Fruit fly (Drosophila melanogaster) whole organism, embryonic: ENCODE data around the gene CG42827.

Experiments used
- Adf1 ChIP-seq: fragments of 200-800 bp; sonication (Bioruptor generic); IDR thresholded peaks from 2 replicates; pipeline ENCODE4 v1.3.6; 2022; ENCODE audit warnings: missing biosample characterization, missing genetic modification characterization
- Atf6 ChIP-seq: fragments of 200-800 bp; sonication (Bioruptor generic); IDR thresholded peaks from 2 replicates; pipeline ENCODE4 v1.3.6; 2022; ENCODE audit warnings: missing biosample characterization, missing genetic modification characterization
- CG10366 ChIP-seq: fragments of 200-800 bp; sonication (Bioruptor generic); IDR thresholded peaks from 2 replicates; pipeline ENCODE4 v1.3.6; 2022; ENCODE audit warnings: missing biosample characterization, missing genetic modification characterization
- CG10462 ChIP-seq: fragments of 200-800 bp; sonication (Bioruptor generic); optimal IDR thresholded peaks from 2 replicates; lab custom pipeline; 2016; ENCODE audit warnings: missing biosample characterization, missing genetic modification characterization
- CG11456 ChIP-seq: fragments of 200-800 bp; sonication (Bioruptor generic); IDR thresholded peaks from 3 replicates; pipeline ENCODE4 v1.3.6; 2022; ENCODE audit warnings: missing biosample characterization, missing genetic modification characterization
- CG12219 ChIP-seq: fragments of 200-800 bp; sonication (Bioruptor generic); optimal IDR thresholded peaks from 3 replicates; lab custom pipeline; 2018; ENCODE audit warnings: missing biosample characterization, mild to moderate bottlenecking, missing genetic modification characterization
- CG13424 ChIP-seq: fragments of 200-800 bp; sonication (Bioruptor generic); optimal IDR thresholded peaks from 2 replicates; lab custom pipeline; 2019; ENCODE audit warnings: missing biosample characterization, mild to moderate bottlenecking, missing genetic modification characterization, moderate library complexity
- CG16779 ChIP-seq: fragments of 200-800 bp; sonication (Bioruptor generic); IDR thresholded peaks from 2 replicates; pipeline ENCODE4 v1.3.6; 2022; ENCODE audit warnings: missing biosample characterization, missing genetic modification characterization
- CG17829 ChIP-seq: fragments of 200-800 bp; optimal IDR thresholded peaks from 2 replicates; lab custom pipeline; 2019; ENCODE audit warnings: missing biosample characterization, mild to moderate bottlenecking, missing genetic modification characterization, moderate library complexity
- CG2202 ChIP-seq: fragments of 200-800 bp; sonication (Bioruptor generic); optimal IDR thresholded peaks from 2 replicates; lab custom pipeline; 2018; ENCODE audit warnings: missing biosample characterization, mild to moderate bottlenecking, missing genetic modification characterization
- CG31365 ChIP-seq: fragments of 200-800 bp; sonication (Bioruptor generic); optimal IDR thresholded peaks from 2 replicates; lab custom pipeline; 2018; ENCODE audit warnings: missing biosample characterization, mild to moderate bottlenecking, missing genetic modification characterization
- CG3163 ChIP-seq: fragments of 200-800 bp; sonication (Bioruptor generic); optimal IDR thresholded peaks from 3 replicates; lab custom pipeline; 2016; ENCODE audit warnings: missing biosample characterization, missing genetic modification characterization
- CG34376 ChIP-seq: fragments of 200-800 bp; sonication (Bioruptor generic); optimal IDR thresholded peaks from 2 replicates; lab custom pipeline; 2018; ENCODE audit warnings: missing biosample characterization, mild to moderate bottlenecking, missing genetic modification characterization
- CG4820 ChIP-seq: fragments of 200-800 bp; sonication (Bioruptor generic); optimal IDR thresholded peaks from 3 replicates; lab custom pipeline; 2016; ENCODE audit warnings: missing biosample characterization, missing genetic modification characterization
- CG6683 ChIP-seq: fragments of 200-800 bp; sonication (Bioruptor generic); optimal IDR thresholded peaks from 2 replicates; lab custom pipeline; 2017; ENCODE audit warnings: missing biosample characterization, mild to moderate bottlenecking, missing genetic modification characterization, missing genetic modification reagents
- CG9215 ChIP-seq: fragments of 200-800 bp; sonication (Bioruptor generic); IDR thresholded peaks from 2 replicates; pipeline ENCODE4 v1.3.6; 2022; ENCODE audit warnings: missing biosample characterization, missing genetic modification characterization
- Dad ChIP-seq: fragments of 200-800 bp; sonication (Bioruptor generic); optimal IDR thresholded peaks from 3 replicates; lab custom pipeline; 2016; ENCODE audit warnings: missing biosample characterization, missing genetic modification characterization
- Dip2 ChIP-seq: fragments of 200-800 bp; sonication (Bioruptor generic); IDR thresholded peaks from 2 replicates; pipeline ENCODE4 v1.3.6; 2022; ENCODE audit warnings: missing biosample characterization, missing genetic modification characterization
- Doc2 ChIP-seq: fragments of 200-800 bp; sonication (Bioruptor generic); IDR thresholded peaks from 2 replicates; pipeline ENCODE4 v1.3.6; 2022; ENCODE audit warnings: missing biosample characterization, missing genetic modification characterization
- Hr39 ChIP-seq: fragments of >200 bp; optimal IDR thresholded peaks from 2 replicates; lab custom pipeline; 2017
- Hsf ChIP-seq: fragments of 200-800 bp; sonication (Bioruptor generic); optimal IDR thresholded peaks from 3 replicates; lab custom pipeline; 2016; ENCODE audit warnings: missing biosample characterization, missing genetic modification characterization
- NC2β ChIP-seq: fragments of 200-800 bp; sonication (Bioruptor generic); optimal IDR thresholded peaks from 2 replicates; lab custom pipeline; 2016; ENCODE audit warnings: missing biosample characterization, missing genetic modification characterization
- NFAT ChIP-seq: fragments of 200-800 bp; sonication (Bioruptor generic); IDR thresholded peaks from 2 replicates; pipeline ENCODE4 v1.3.6; 2022; ENCODE audit warnings: missing biosample characterization, missing genetic modification characterization
- Neu2 ChIP-seq: fragments of 200-800 bp; sonication (Bioruptor generic); optimal IDR thresholded peaks from 3 replicates; lab custom pipeline; 2016; ENCODE audit warnings: missing biosample characterization, missing genetic modification characterization, borderline replicate concordance
- Nf-YC ChIP-seq: fragments of 200-800 bp; optimal IDR thresholded peaks from 3 replicates; lab custom pipeline; 2019; ENCODE audit warnings: missing biosample characterization, mild to moderate bottlenecking, missing genetic modification characterization, moderate library complexity
- Rfx ChIP-seq: fragments of 200-800 bp; sonication (Bioruptor generic); IDR thresholded peaks from 2 replicates; pipeline ENCODE4 v1.3.6; 2022; ENCODE audit warnings: missing biosample characterization, missing genetic modification characterization
- YL-1 ChIP-seq: fragments of 200-800 bp; sonication (Bioruptor generic); optimal IDR thresholded peaks from 3 replicates; lab custom pipeline; 2017; ENCODE audit warnings: missing biosample characterization, mild to moderate bottlenecking, missing genetic modification characterization
- ase ChIP-seq: fragments of 200-800 bp; sonication (Bioruptor generic); IDR thresholded peaks from 3 replicates; pipeline ENCODE4 v1.3.6; 2022; ENCODE audit warnings: missing biosample characterization, missing genetic modification characterization
- az2 ChIP-seq: fragments of 200-800 bp; sonication (Bioruptor generic); optimal IDR thresholded peaks from 3 replicates; lab custom pipeline; 2016; ENCODE audit warnings: missing biosample characterization, missing genetic modification characterization
- cato ChIP-seq: fragments of 200-800 bp; sonication (Bioruptor generic); optimal IDR thresholded peaks from 2 replicates; lab custom pipeline; 2016; ENCODE audit warnings: missing biosample characterization, missing genetic modification characterization, borderline replicate concordance
- caup ChIP-seq: fragments of 200-800 bp; sonication (Bioruptor generic); optimal IDR thresholded peaks from 3 replicates; lab custom pipeline; 2017; ENCODE audit warnings: missing biosample characterization, mild to moderate bottlenecking, missing genetic modification characterization, moderate library complexity; ENCODE audit not compliant: severe bottlenecking
- ci ChIP-seq: fragments of 200-800 bp; sonication (Bioruptor generic); IDR thresholded peaks from 3 replicates; pipeline ENCODE4 v1.3.6; 2022; ENCODE audit warnings: missing biosample characterization, missing genetic modification characterization
- croc ChIP-seq: fragments of 200-800 bp; sonication (Bioruptor generic); conservative IDR thresholded peaks from 3 replicates; pipeline ENCODE4 v1.3.6; 2022; ENCODE audit warnings: missing biosample characterization, missing genetic modification characterization
- crp ChIP-seq, 2 experiments: fragments of 200-800 bp; sonication (Bioruptor generic); optimal IDR thresholded peaks; 2 replicates in 1 of 2; 3 replicates in 1 of 2; lab custom pipeline; 2017; ENCODE audit warnings: missing biosample characterization in 2 of 2, missing genetic modification characterization in 2 of 2, mild to moderate bottlenecking in 1 of 2, moderate library complexity in 1 of 2
- ewg ChIP-seq: fragments of 200-800 bp; sonication (Bioruptor generic); optimal IDR thresholded peaks from 3 replicates; lab custom pipeline; 2017; ENCODE audit warnings: mild to moderate bottlenecking, missing biosample characterization, missing genetic modification reagents, missing genetic modification characterization
- eyg ChIP-seq: fragments of 200-800 bp; sonication (Bioruptor generic); optimal IDR thresholded peaks from 3 replicates; lab custom pipeline; 2016; ENCODE audit warnings: missing biosample characterization, missing genetic modification characterization
- hb ChIP-seq: fragments of 200-800 bp; sonication (Bioruptor generic); IDR thresholded peaks from 3 replicates; pipeline ENCODE4 v1.3.6; 2022; ENCODE audit warnings: missing biosample characterization, missing genetic modification characterization; ENCODE audit not compliant: partially characterized antibody
- jigr1 ChIP-seq: fragments of 200-800 bp; sonication (Bioruptor generic); IDR thresholded peaks from 3 replicates; pipeline ENCODE4 v1.3.6; 2022; ENCODE audit warnings: missing biosample characterization, missing genetic modification characterization
- jumu ChIP-seq: fragments of 200-800 bp; sonication (Bioruptor generic); optimal IDR thresholded peaks from 3 replicates; lab custom pipeline; 2016; ENCODE audit warnings: missing biosample characterization, missing genetic modification characterization
- kah ChIP-seq: fragments of 200-800 bp; sonication (Bioruptor generic); optimal IDR thresholded peaks from 2 replicates; lab custom pipeline; 2018; ENCODE audit warnings: missing biosample characterization, mild to moderate bottlenecking, missing genetic modification characterization
- lmd ChIP-seq: fragments of 200-800 bp; sonication (Bioruptor generic); IDR thresholded peaks from 2 replicates; pipeline ENCODE4 v1.3.6; 2022; ENCODE audit warnings: missing biosample characterization, missing genetic modification characterization
- mam ChIP-seq: fragments of 200-800 bp; sonication (Bioruptor generic); optimal IDR thresholded peaks from 3 replicates; lab custom pipeline; 2016; ENCODE audit warnings: missing biosample characterization, missing genetic modification characterization
- onecut ChIP-seq: fragments of 200-800 bp; sonication (Bioruptor generic); IDR thresholded peaks from 2 replicates; pipeline ENCODE4 v1.3.6; 2022; ENCODE audit warnings: missing biosample characterization, missing genetic modification characterization
- pnt ChIP-seq: fragments of 200-800 bp; sonication (Bioruptor generic); optimal IDR thresholded peaks from 3 replicates; lab custom pipeline; 2016; ENCODE audit warnings: missing biosample characterization, missing genetic modification characterization
- sc ChIP-seq, 3 experiments: fragments of >200 bp in 2 of 3; fragments of 200-800 bp in 1 of 3; sonication (Bioruptor generic) in 1 of 3; optimal IDR thresholded peaks; 2 replicates in 2 of 3; 3 replicates in 1 of 3; lab custom pipeline; 2017; ENCODE audit warnings: mild to moderate bottlenecking in 1 of 3, missing biosample characterization in 1 of 3, missing genetic modification characterization in 1 of 3, missing genetic modification reagents in 1 of 3
- sisA ChIP-seq: fragments of 200-800 bp; sonication (Bioruptor generic); IDR thresholded peaks from 2 replicates; pipeline ENCODE4 v1.3.6; 2022; ENCODE audit warnings: missing biosample characterization, missing genetic modification characterization
- sqz ChIP-seq: fragments of 200-800 bp; sonication (Bioruptor generic); optimal IDR thresholded peaks from 3 replicates; lab custom pipeline; 2018; ENCODE audit warnings: missing biosample characterization, mild to moderate bottlenecking, missing genetic modification characterization
- sug ChIP-seq: fragments of 200-800 bp; optimal IDR thresholded peaks from 2 replicates; lab custom pipeline; 2019; ENCODE audit warnings: missing biosample characterization, mild to moderate bottlenecking, missing genetic modification characterization, moderate library complexity
- unpg ChIP-seq: fragments of 200-800 bp; sonication (Bioruptor generic); optimal IDR thresholded peaks from 3 replicates; lab custom pipeline; 2018; ENCODE audit warnings: missing biosample characterization, mild to moderate bottlenecking, missing genetic modification characterization, moderate library complexity
- zen ChIP-seq: fragments of 200-800 bp; sonication (Bioruptor generic); optimal IDR thresholded peaks from 3 replicates; lab custom pipeline; 2018; ENCODE audit warnings: missing biosample characterization, mild to moderate bottlenecking, missing genetic modification characterization, moderate library complexity
- zf30C ChIP-seq: fragments of 200-800 bp; sonication (Bioruptor generic); optimal IDR thresholded peaks from 3 replicates; lab custom pipeline; 2018; ENCODE audit warnings: missing biosample characterization, mild to moderate bottlenecking, missing genetic modification characterization

Gene CG42827

DNA sequence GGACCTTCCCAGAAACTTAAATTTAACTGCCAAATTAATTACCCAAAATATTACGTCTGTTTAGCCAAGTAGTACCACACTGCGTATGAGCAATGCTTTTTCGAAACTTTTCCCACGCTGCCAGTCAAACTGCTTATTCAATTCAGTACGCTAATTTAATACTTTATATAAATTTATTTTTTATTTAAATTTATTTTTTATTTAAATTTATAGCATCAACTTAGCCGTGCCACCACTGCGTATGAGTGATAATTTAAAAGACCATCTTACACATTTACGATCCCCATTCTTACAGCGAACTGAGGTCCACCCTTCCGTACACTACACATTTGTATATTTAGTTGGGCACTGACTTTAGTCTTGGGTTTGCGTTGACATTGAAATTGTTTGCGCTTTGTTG, 37.1 kb upstream of the CG42827 start (continued):
- no peak for TF ChIP-seq Dip2
- TF ChIP-seq unpg (GFP tag; lab: Kevin White, UChicago): peak; percentile 79
- peak; percentile 60 for TF ChIP-seq kah (GFP tag; lab: Kevin White, UChicago)
- peak; percentile 5; the same call in 1 of the 2 replicates for TF ChIP-seq onecut
- peak; percentile 47 for TF ChIP-seq CG12219 (GFP tag; lab: Kevin White, UChicago)
- peak; percentile 0 for TF ChIP-seq CG2202 (tag; lab: Kevin White, UChicago)
- TF ChIP-seq zen (tag; lab: Kevin White, UChicago): peak; percentile 14
- peak; percentile 39 for TF ChIP-seq sisA
- TF ChIP-seq CG4820 (GFP tag; lab: Kevin White, UChicago): peak; percentile 25
- peak; percentile 64 for TF ChIP-seq Nf-YC
- TF ChIP-seq Rfx: peak; percentile 82
- no peak for TF ChIP-seq jigr1 (GFP tag; lab: Robert Waterston, UW)
- no peak for TF ChIP-seq pnt
- TF ChIP-seq CG11456: no peak; the same call in 1 of the 3 replicates
- peak; percentile 54 for TF ChIP-seq az2 (GFP tag; lab: Kevin White, UChicago)
- peak; percentile 81 for TF ChIP-seq CG6683 (GFP tag; lab: Kevin White, UChicago)
- peak; percentile 90 for TF ChIP-seq caup (GFP tag; lab: Kevin White, UChicago)
- no peak for TF ChIP-seq crp (GFP tag; optimal IDR thresholded peaks at IDR 0.05; lab: Kevin White, UChicago)
- peak; percentile 40; the same call in 1 of the 2 replicates for TF ChIP-seq CG10366 (GFP tag; lab: Robert Waterston, UW)
- TF ChIP-seq eyg (GFP tag; lab: Kevin White, UChicago): no peak
- TF ChIP-seq CG31365: peak; percentile 30
- peak; percentile 29 for TF ChIP-seq mam (GFP tag; lab: Kevin White, UChicago)
- TF ChIP-seq CG34376 (GFP tag; lab: Kevin White, UChicago): peak; percentile 66
- no peak for TF ChIP-seq CG16779 (GFP tag; lab: Robert Waterston, UW)
- peak; percentile 79 for TF ChIP-seq CG13424 (tag; lab: Kevin White, UChicago)
- peak; percentile 71 for TF ChIP-seq CG9215 (GFP tag; lab: Robert Waterston, UW)
- TF ChIP-seq croc: no peak
- TF ChIP-seq sc (optimal IDR thresholded peaks at IDR 0.05; lab: Kevin White, UChicago): no peak
- TF ChIP-seq sc (GFP tag; optimal IDR thresholded peaks at IDR 0.05; lab: Kevin White, UChicago): peak; percentile 52
- TF ChIP-seq Doc2 (GFP tag; lab: Robert Waterston, UW): no peak
- TF ChIP-seq NFAT: peak; percentile 59; the same call in 1 of the 2 replicates
- TF ChIP-seq lmd (GFP tag; lab: Robert Waterston, UW): peak; percentile 77
- TF ChIP-seq CG10462 (GFP tag; lab: Kevin White, UChicago): peak; percentile 8
- peak; percentile 86 for TF ChIP-seq sug (tag; lab: Kevin White, UChicago)
- TF ChIP-seq zf30C (GFP tag; lab: Kevin White, UChicago): no peak
- TF ChIP-seq Adf1 (GFP tag; lab: Robert Waterston, UW): peak; percentile 55
- TF ChIP-seq ase (GFP tag; lab: Robert Waterston, UW): no peak
- peak; percentile 34 for TF ChIP-seq sqz (GFP tag; lab: Kevin White, UChicago)
- TF ChIP-seq jumu (GFP tag; lab: Kevin White, UChicago): no peak
- peak; percentile 18 for TF ChIP-seq YL-1
- peak; percentile 62; the same call in 2 of the 3 replicates for TF ChIP-seq ci (GFP tag; lab: Robert Waterston, UW)
- TF ChIP-seq cato (GFP tag; lab: Kevin White, UChicago): peak; percentile 15
- peak; percentile 71 for TF ChIP-seq Atf6 (GFP tag; lab: Robert Waterston, UW)
- TF ChIP-seq NC2β (GFP tag; lab: Kevin White, UChicago): no peak
- TF ChIP-seq Hr39 (lab: Kevin White, UChicago): no peak
- peak; percentile 59 for TF ChIP-seq CG17829 (tag; lab: Kevin White, UChicago)
- no peak for TF ChIP-seq hb (GFP tag; lab: Robert Waterston, UW)
- no peak for TF ChIP-seq Hsf (GFP tag; lab: Kevin White, UChicago)
- TF ChIP-seq Dad: no peak
- no peak for TF ChIP-seq Neu2
- peak; percentile 20 for TF ChIP-seq ewg (GFP tag; lab: Kevin White, UChicago)
- no peak for TF ChIP-seq CG3163 (GFP tag; lab: Kevin White, UChicago)
